Fruit fly (Drosophila melanogaster): ENCODE results near the gene t-cup.

The t-cup gene

DNA sequence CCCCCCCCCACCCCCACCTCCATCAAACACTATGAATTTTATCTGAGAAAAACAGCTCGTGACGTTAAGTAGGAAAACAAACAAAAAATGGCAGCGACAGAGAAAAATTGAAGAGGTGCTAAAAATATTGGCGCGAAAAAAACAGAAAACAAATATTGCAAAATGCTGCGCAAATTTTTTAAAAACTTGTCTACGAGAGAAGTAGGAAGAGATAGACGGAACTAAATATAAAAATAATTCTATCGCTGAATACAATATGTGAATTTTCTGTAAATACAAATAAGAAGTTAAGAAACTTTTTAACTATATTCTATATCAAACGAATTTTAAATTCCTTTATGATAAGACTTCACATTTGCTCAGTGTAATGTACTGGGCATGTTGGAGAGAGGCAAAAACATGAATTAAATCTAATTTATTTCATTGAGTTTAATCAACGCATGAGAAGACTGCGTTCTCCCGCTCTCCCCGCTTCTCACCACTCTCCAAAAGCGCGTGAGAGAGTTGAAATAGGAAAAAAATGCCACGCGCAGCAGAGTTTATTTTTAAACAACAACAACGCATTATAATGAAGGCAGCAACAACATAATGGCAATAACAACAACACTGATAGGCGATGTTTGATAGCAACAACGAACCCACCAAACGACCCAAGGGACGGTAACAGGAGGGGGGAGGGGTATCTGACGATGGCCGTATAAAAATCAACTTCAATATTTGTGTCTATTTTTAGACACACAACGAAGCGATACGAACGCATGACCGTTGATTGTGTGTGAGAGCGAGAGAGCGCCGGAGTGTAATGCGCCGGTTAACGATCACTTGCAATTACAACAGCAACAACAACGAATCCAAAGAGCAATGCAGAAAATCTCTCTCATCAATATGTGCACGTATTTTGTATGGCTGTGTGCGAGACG lies 32.2 kb upstream of the t-cup start (continued):
- TF ChIP-seq CG17568 (GFP tag; optimal IDR thresholded peaks at IDR 0.05) (peak; percentile 40), D (optimal IDR thresholded peaks at IDR 0.05) (no peak), D (GFP tag; optimal IDR thresholded peaks at IDR 0.05) (no peak), aop (GFP tag; IDR thresholded peaks at IDR 0.05) (no peak), CG15601 (tag; optimal IDR thresholded peaks at IDR 0.05) (no peak), CoRest (tag; optimal IDR thresholded peaks at IDR 0.05) (peak; percentile 50), Rx (GFP tag; IDR thresholded peaks at IDR 0.05) (no peak), Asciz (GFP tag; optimal IDR thresholded peaks at IDR 0.05) (no peak), CG5180 (GFP tag; optimal IDR thresholded peaks at IDR 0.05) (peak; percentile 46), CG30431 (GFP tag; optimal IDR thresholded peaks at IDR 0.05) (peak; percentile 8), CG11560 (tag; IDR thresholded peaks at IDR 0.05) (no peak), CG14667 (GFP tag; IDR thresholded peaks at IDR 0.05) (no peak), toy (GFP tag; IDR thresholded peaks at IDR 0.05) (no peak), CG1647 (GFP tag; optimal IDR thresholded peaks at IDR 0.05) (no peak), CG13424 (tag; optimal IDR thresholded peaks at IDR 0.05) (no peak), grn (GFP tag; optimal IDR thresholded peaks at IDR 0.05) (peak; percentile 99), dm (GFP tag; optimal IDR thresholded peaks at IDR 0.05) (peak; percentile 21), ranshi (GFP tag; IDR thresholded peaks at IDR 0.05) (no peak), CG10979 (tag; optimal IDR thresholded peaks at IDR 0.05) (peak; percentile 35), tna (GFP tag; IDR thresholded peaks at IDR 0.05; ENCODE audit: partially characterized antibody) (no peak), CG10431 (GFP tag; optimal IDR thresholded peaks at IDR 0.05) (no peak), trh (GFP tag; optimal IDR thresholded peaks at IDR 0.05) (no peak), CG4820 (GFP tag; optimal IDR thresholded peaks at IDR 0.05) (peak; percentile 8), zf30C (GFP tag; optimal IDR thresholded peaks at IDR 0.05) (no peak), D19B (GFP tag; optimal IDR thresholded peaks at IDR 0.05) (peak; percentile 14), ac (GFP tag; optimal IDR thresholded peaks at IDR 0.05) (peak; percentile 25), esg (GFP tag; conservative IDR thresholded peaks at IDR 0.05) (no peak), Oli (tag; optimal IDR thresholded peaks at IDR 0.05) (peak; percentile 33), tup (GFP tag; optimal IDR thresholded peaks at IDR 0.05) (no peak), Sox102F (GFP tag; optimal IDR thresholded peaks at IDR 0.05) (peak; percentile 52), Dp (GFP tag; optimal IDR thresholded peaks at IDR 0.05) (no peak), Jarid2 (GFP tag; optimal IDR thresholded peaks at IDR 0.05) (peak; percentile 10), CG17359 (tag; optimal IDR thresholded peaks at IDR 0.05) (peak; percentile 8), jumu (GFP tag; optimal IDR thresholded peaks at IDR 0.05) (no peak), Dek (tag; optimal IDR thresholded peaks at IDR 0.05) (no peak), Doc3 (GFP tag; IDR thresholded peaks at IDR 0.05; ENCODE audit: partially characterized antibody) (no peak), zen2 (GFP tag; IDR thresholded peaks at IDR 0.05; ENCODE audit: partially characterized antibody) (no peak), CG9797 (GFP tag; optimal IDR thresholded peaks at IDR 0.05) (no peak), CG7357 (GFP tag; IDR thresholded peaks at IDR 0.05) (no peak), Camta (GFP tag; optimal IDR thresholded peaks at IDR 0.05) (peak; percentile 13), CG12391 (tag; optimal IDR thresholded peaks at IDR 0.05) (peak; percentile 49), Dip3 (GFP tag; optimal IDR thresholded peaks at IDR 0.05) (peak; percentile 12), pho (GFP tag; optimal IDR thresholded peaks at IDR 0.05) (no peak), kah (GFP tag; optimal IDR thresholded peaks at IDR 0.05) (peak; percentile 28), gt (GFP tag; IDR thresholded peaks at IDR 0.05) (no peak), CG18476 (GFP tag; optimal IDR thresholded peaks at IDR 0.05) (no peak), cad (GFP tag; optimal IDR thresholded peaks at IDR 0.05) (no peak), CG17912 (GFP tag; optimal IDR thresholded peaks at IDR 0.05) (peak; percentile 35), kni (GFP tag; optimal IDR thresholded peaks at IDR 0.05) (peak; percentile 93)
